Fruit fly (Drosophila melanogaster): ENCODE measurements around the gene kto.
A peak's percentile ranks its signal among the peaks of the same experiment; 100 is the strongest.

kto gene

DNA sequence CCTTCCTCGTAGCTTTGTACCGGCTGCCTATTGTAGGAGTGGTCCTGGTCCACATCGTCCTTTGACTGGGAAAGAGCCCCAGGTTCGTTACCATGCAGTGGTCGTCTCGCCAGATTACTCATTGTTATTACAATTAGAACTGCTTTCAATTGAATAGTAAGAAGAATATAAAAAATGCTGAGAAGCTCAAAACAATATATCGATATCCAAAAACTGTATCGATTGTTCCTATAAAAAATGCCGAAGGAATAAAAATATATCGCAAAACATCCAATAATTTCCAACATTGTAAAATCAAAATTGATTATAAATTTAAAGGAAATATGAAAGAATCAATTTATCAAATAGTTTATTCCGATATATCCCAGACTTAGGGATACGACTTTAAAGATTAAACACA, 31.5 kb upstream of the kto start, which contains the start of the genes TORIP and Ccdc58:
TORIP (minus strand) TSS at position 173 of the 400 bp plus-strand sequence.
Ccdc58 (plus strand) TSS at position 274 of the 400 bp plus-strand sequence.
- TF ChIP-seq CG32006 (GFP tag; optimal IDR thresholded peaks at IDR 0.05), result no peak
- TF ChIP-seq fkh (GFP tag; optimal IDR thresholded peaks at IDR 0.05), result no peak

DNA sequence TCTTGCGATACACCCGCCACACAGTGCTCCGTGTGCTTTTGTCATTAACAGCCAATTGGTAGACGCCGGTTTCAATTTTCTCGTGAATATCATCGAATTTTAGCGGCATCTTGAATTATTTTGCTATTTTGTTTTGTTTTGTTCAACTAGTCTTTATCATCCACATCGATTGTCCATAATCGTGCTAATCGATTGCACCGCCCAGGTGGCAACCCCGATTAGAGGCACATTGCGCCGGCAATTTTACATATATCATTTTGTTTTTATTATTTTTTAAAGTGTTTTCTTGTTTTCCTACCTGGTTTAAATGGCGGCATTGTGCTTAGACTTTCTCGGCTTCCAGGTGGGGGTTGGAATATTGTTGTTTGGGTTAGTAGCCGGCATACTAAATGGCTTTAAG, 30.5 kb upstream of the kto start, which contains the start of gene CG34116:
CG34116 (minus strand) TSS at position 142 of the 400 bp plus-strand sequence.
- TF ChIP-seq Gug (GFP tag; IDR thresholded peaks at IDR 0.05), result no peak
- TF ChIP-seq Smox (GFP tag; optimal IDR thresholded peaks at IDR 0.05), result no peak
- TF ChIP-seq Eip78C (GFP tag), result no peak
- no peak for TF ChIP-seq CG11294 (GFP tag; IDR thresholded peaks at IDR 0.05)
- no peak for TF ChIP-seq CG7368 (GFP tag; optimal IDR thresholded peaks at IDR 0.05)
- TF ChIP-seq CG6792 (GFP tag; optimal IDR thresholded peaks at IDR 0.05), result no peak
- TF ChIP-seq CG15336 (GFP tag; IDR thresholded peaks at IDR 0.05), result no peak
- no peak for TF ChIP-seq CG10669 (GFP tag; optimal IDR thresholded peaks at IDR 0.05)
- no peak for TF ChIP-seq CG6163 (GFP tag; IDR thresholded peaks at IDR 0.05)
- no peak for TF ChIP-seq svp (GFP tag)
- TF ChIP-seq Lpt (GFP tag; optimal IDR thresholded peaks at IDR 0.05), result no peak
- no peak for TF ChIP-seq CG11902 (GFP tag; optimal IDR thresholded peaks at IDR 0.05)
- no peak for TF ChIP-seq pdm3 (GFP tag; optimal IDR thresholded peaks at IDR 0.05)
- no peak for TF ChIP-seq CG3032 (tag; optimal IDR thresholded peaks at IDR 0.05)
- TF ChIP-seq Blimp-1 (GFP tag; optimal IDR thresholded peaks at IDR 0.05), result no peak
- no peak for TF ChIP-seq Met (GFP tag; optimal IDR thresholded peaks at IDR 0.05)
- no peak for TF ChIP-seq vri (GFP tag; optimal IDR thresholded peaks at IDR 0.05)

DNA sequence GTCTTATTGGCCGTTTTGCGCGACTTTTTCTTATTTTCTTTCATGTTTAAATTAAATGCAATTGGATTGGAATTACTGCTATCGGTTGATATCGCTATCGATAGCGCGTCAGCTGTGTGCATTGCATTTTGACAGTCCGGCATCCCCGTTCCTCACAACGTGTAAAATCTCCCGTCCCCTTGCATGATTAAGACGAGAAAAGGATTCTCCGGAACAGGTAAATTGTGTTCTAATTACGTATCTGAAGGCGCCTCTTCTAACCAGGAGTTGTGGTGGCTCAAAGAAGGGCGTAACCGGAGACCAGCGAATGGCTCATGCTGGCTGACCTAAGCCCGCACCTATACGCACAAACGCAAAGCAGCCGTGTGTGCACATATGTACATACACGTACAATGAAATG, 29.3 kb upstream of the kto start, which contains the start of the genes CG14104 and Kap-alpha1:
CG14104 (minus strand) TSS at position 97 of the 400 bp plus-strand sequence.
Kap-alpha1 (plus strand) TSS at position 130 of the 400 bp plus-strand sequence.
- TF ChIP-seq CG15336 (GFP tag; IDR thresholded peaks at IDR 0.05) (no peak), CG9139 (GFP tag; optimal IDR thresholded peaks at IDR 0.05) (no peak), vri (GFP tag; optimal IDR thresholded peaks at IDR 0.05) (no peak), salr (GFP tag; optimal IDR thresholded peaks at IDR 0.05) (no peak), CG6854 (GFP tag; optimal IDR thresholded peaks at IDR 0.05) (peak; percentile 23), lz (GFP tag; optimal IDR thresholded peaks at IDR 0.05) (no peak), esn (GFP tag; optimal IDR thresholded peaks at IDR 0.05) (peak; percentile 4)

DNA sequence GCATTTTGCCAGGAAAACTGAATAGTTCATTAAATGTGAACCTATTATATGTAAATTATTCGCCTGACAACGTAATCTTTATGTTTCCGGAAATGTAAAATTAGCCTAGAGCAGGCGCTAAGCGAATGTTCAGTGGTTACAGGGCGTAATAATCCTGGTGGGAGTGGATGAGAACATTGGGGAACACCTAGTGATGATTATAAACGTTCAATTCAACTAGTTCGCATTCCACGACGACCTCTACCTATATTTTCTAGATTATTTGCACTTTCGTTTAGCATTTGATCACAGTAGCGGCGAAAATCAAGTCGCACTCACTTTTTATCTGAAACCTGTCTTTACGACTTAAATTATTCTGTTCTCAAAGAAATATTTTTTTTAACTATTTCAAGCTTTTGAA, 28.9 kb upstream of the kto start:
- TF ChIP-seq vri (GFP tag; optimal IDR thresholded peaks at IDR 0.05) (no peak), salr (GFP tag; optimal IDR thresholded peaks at IDR 0.05) (no peak), CG6163 (GFP tag; IDR thresholded peaks at IDR 0.05) (no peak), Hr39 (GFP tag; optimal IDR thresholded peaks at IDR 0.05) (no peak), Ets21C (GFP tag; optimal IDR thresholded peaks at IDR 0.05) (no peak), fd59A (GFP tag; optimal IDR thresholded peaks at IDR 0.05) (no peak), CG1621 (tag; optimal IDR thresholded peaks at IDR 0.05) (no peak), CG9139 (GFP tag; optimal IDR thresholded peaks at IDR 0.05) (no peak), ss (GFP tag; optimal IDR thresholded peaks at IDR 0.05) (no peak)

DNA sequence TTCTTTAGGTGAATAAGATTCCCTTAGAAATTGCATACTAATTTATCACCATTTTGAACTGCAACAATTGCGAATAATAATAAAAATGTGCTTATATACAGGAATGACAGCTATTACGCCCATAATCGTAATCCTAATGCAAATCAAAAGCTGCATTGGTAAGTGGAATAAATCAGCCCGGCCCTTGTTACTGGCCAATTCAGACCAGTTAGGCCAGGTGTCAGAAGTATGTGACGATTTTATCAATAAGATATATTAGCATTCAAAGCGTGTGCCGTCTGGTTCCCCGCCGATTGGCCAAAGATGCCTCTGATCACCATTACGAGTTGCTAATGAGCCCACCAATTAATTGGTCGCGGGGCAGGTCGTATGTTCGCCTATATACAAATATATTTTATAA, 23.9 kb upstream of the kto start:
- TF ChIP-seq CG10669 (GFP tag; optimal IDR thresholded peaks at IDR 0.05), result no peak
- no peak for TF ChIP-seq vri (GFP tag; optimal IDR thresholded peaks at IDR 0.05)
- no peak for TF ChIP-seq lz (GFP tag; optimal IDR thresholded peaks at IDR 0.05)
- no peak for TF ChIP-seq CG31627 (GFP tag; optimal IDR thresholded peaks at IDR 0.05)
- no peak for TF ChIP-seq Eip75B (GFP tag; optimal IDR thresholded peaks at IDR 0.05)

All from whole organism, prepupa.